Worm (Caenorhabditis elegans) whole organism, early embryonic: ENCODE measurements around the gene ttr-13.

ENCODE experiments used
- B0310.2 ChIP-seq: sonication (generic microtip); optimal IDR thresholded peaks from 2 replicates; lab custom pipeline; 2016; ENCODE audit warnings: mild to moderate bottlenecking, missing genetic modification characterization, missing compliant biosample characterization
- F13C5.2 ChIP-seq: sonication (generic microtip); optimal IDR thresholded peaks from 2 replicates; lab custom pipeline; 2017; ENCODE audit warnings: mild to moderate bottlenecking, missing genetic modification characterization, inconsistent platforms, missing compliant biosample characterization
- aly-1 ChIP-seq: sonication (generic microtip); optimal IDR thresholded peaks from 2 replicates; lab custom pipeline; 2016; ENCODE audit warnings: missing genetic modification characterization, missing compliant biosample characterization
- ama-1 ChIP-seq: fragments of 150-350 bp; optimal IDR thresholded peaks from 2 replicates; lab custom pipeline; 2014
- ceh-13 ChIP-seq: fragments of 200-800 bp; sonication (Bioruptor generic); optimal IDR thresholded peaks from 2 replicates; lab custom pipeline; 2018; ENCODE audit warnings: mild to moderate bottlenecking, missing genetic modification characterization, missing compliant biosample characterization
- ceh-36 ChIP-seq: sonication (generic microtip); optimal IDR thresholded peaks from 2 replicates; lab custom pipeline; 2016; ENCODE audit warnings: missing genetic modification characterization, inconsistent platforms, missing compliant biosample characterization
- ets-7 ChIP-seq: sonication (generic microtip); optimal IDR thresholded peaks from 2 replicates; lab custom pipeline; 2016; ENCODE audit warnings: missing genotype, missing genetic modification characterization, missing compliant biosample characterization
- flt-1 ChIP-seq: fragments of 200-800 bp; sonication (Bioruptor generic); IDR thresholded peaks from 2 replicates; pipeline ENCODE4 v1.3.6; 2022; ENCODE audit warnings: missing genetic modification characterization, missing compliant biosample characterization
- hmbx-1 ChIP-seq: sonication (generic microtip); optimal IDR thresholded peaks from 2 replicates; lab custom pipeline; 2016; ENCODE audit warnings: mild to moderate bottlenecking, missing genetic modification characterization, missing compliant biosample characterization
- hmg-4 ChIP-seq: fragments of 200-800 bp; sonication (Bioruptor generic); optimal IDR thresholded peaks from 2 replicates; lab custom pipeline; 2018; ENCODE audit warnings: mild to moderate bottlenecking, missing genetic modification characterization, missing compliant biosample characterization
- hnd-1 ChIP-seq: sonication (generic microtip); optimal IDR thresholded peaks from 2 replicates; lab custom pipeline; 2016; ENCODE audit warnings: missing genetic modification characterization, missing compliant biosample characterization
- pes-1 ChIP-seq: fragments of 200-800 bp; sonication (Bioruptor generic); IDR thresholded peaks from 2 replicates; pipeline ENCODE4 v1.3.6; 2022; ENCODE audit warnings: missing genetic modification reagents, missing genetic modification characterization, missing compliant biosample characterization
- scrt-1 ChIP-seq: fragments of 200-800 bp; sonication (Bioruptor generic); IDR thresholded peaks from 2 replicates; pipeline ENCODE4 v1.3.6; 2022; ENCODE audit warnings: missing genetic modification characterization, missing compliant biosample characterization
- sea-1 ChIP-seq: fragments of 200-800 bp; sonication (Bioruptor generic); conservative IDR thresholded peaks from 2 replicates; pipeline ENCODE4 v1.3.6; 2022; ENCODE audit warnings: missing genetic modification characterization, missing compliant biosample characterization
- tbx-11 ChIP-seq: fragments of 200-800 bp; sonication (Bioruptor generic); IDR thresholded peaks from 2 replicates; pipeline ENCODE4 v1.3.6; 2022; ENCODE audit warnings: missing genetic modification characterization, missing compliant biosample characterization
- tbx-37 ChIP-seq: fragments of 200-800 bp; sonication (Bioruptor generic); conservative IDR thresholded peaks from 2 replicates; pipeline ENCODE4 v1.3.6; 2022; ENCODE audit warnings: missing genetic modification reagents, missing genetic modification characterization, missing compliant biosample characterization
- tra-4 ChIP-seq: sonication (generic microtip); optimal IDR thresholded peaks from 2 replicates; lab custom pipeline; 2017; ENCODE audit warnings: missing genetic modification characterization, missing compliant biosample characterization

ttr-13 gene

DNA sequence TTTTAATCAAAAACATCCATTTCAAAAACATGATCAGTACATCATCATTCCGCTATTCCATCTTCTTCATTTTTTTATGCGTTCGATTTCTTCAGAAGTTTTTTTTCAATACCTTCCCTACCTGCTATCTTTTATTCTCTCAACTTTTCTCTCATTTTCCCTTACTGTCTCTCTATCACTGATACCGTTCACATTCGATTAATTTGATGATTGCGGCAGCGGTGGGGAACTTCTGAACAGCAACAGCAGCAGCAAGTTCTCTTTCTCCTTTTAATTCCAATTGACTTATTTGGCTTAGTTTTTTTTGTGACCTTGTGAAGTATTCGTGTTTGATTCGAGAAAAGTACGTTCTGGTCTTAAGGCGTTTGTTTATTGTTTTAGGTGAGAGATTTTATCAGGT is 12.1 kb upstream of the ttr-13 start:
- TF ChIP-seq ceh-13 (GFP tag; lab: Kevin White, UChicago), result no peak
- no peak for TF ChIP-seq ama-1 (lab: Kevin White, UChicago)
- no peak for TF ChIP-seq hnd-1 (tag; lab: Kevin White, UChicago)
- no peak for TF ChIP-seq aly-1
- TF ChIP-seq ceh-36, result no peak
- TF ChIP-seq ets-7 (tag; lab: Kevin White, UChicago), result no peak
- TF ChIP-seq scrt-1 (GFP tag; lab: Robert Waterston, UW), result no peak
- TF ChIP-seq B0310.2, result no peak
- TF ChIP-seq flt-1 (GFP tag; lab: Robert Waterston, UW), result no peak
- TF ChIP-seq pes-1 (GFP tag; lab: Robert Waterston, UW), result no peak
- no peak for TF ChIP-seq sea-1
- TF ChIP-seq tra-4 (tag; lab: Kevin White, UChicago), result no peak
- TF ChIP-seq hmg-4 (GFP tag; lab: Kevin White, UChicago), result no peak
- TF ChIP-seq F13C5.2 (tag; lab: Kevin White, UChicago), result no peak
- no peak for TF ChIP-seq tbx-37 (GFP tag; lab: Robert Waterston, UW)
- no peak for TF ChIP-seq tbx-11 (GFP tag; lab: Robert Waterston, UW)
- no peak for TF ChIP-seq hmbx-1 (tag; lab: Kevin White, UChicago)

DNA sequence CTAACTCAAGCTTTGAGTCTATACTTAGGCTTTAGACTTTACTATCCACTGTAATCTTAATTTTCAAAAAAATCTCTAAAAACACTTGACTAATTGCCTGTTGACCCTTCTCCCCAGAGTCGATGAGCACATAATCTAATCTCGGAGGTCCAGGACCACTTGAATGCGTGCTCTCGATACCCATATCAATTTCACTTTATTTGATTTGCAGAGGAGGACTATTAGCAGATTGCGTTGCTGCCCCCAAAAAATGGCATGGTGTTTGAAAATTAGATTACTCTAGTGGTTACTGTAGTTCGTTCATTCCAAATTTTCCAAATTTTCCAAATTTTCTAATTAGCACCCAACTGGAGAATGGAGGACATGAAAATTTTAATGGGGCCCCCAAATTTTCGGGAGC is 8.7 kb upstream of the ttr-13 start:
- TF ChIP-seq tra-4 (tag; lab: Kevin White, UChicago), result no peak
- no peak for TF ChIP-seq aly-1
- TF ChIP-seq tbx-11 (GFP tag; lab: Robert Waterston, UW), result no peak
- TF ChIP-seq scrt-1 (GFP tag; lab: Robert Waterston, UW), result no peak
- TF ChIP-seq F13C5.2 (tag; lab: Kevin White, UChicago), result no peak
- no peak for TF ChIP-seq hnd-1 (tag; lab: Kevin White, UChicago)
- TF ChIP-seq B0310.2, result no peak
- TF ChIP-seq hmg-4 (GFP tag; lab: Kevin White, UChicago), result no peak
- TF ChIP-seq ama-1 (lab: Kevin White, UChicago), result no peak
- no peak for TF ChIP-seq pes-1 (GFP tag; lab: Robert Waterston, UW)
- no peak for TF ChIP-seq ceh-13 (GFP tag; lab: Kevin White, UChicago)
- TF ChIP-seq hmbx-1 (tag; lab: Kevin White, UChicago), result no peak
- TF ChIP-seq sea-1, result no peak
- TF ChIP-seq ceh-36, result no peak
- TF ChIP-seq flt-1 (GFP tag; lab: Robert Waterston, UW), result no peak

DNA sequence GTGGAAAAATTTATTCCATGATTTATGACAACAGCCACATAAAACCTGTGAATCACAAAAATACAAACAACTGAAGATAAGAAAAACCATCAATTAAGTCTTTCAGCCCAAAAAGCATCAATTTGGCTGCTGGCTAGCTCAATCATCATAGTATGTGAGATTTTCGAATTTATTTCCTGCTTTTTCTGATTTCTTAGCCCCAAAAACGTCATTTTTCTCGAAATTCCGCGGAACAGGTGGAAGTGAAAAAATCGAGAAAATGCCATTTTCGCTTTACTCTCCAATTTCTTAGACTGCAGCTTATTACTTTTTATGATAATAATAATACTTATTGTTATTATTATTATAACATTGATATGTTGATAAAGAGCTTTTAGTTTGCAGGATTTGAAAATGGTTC is 5.1 kb upstream of the ttr-13 start, which contains the start of gene srxa-15:
Gene srxa-15 (plus strand): TSS at position 301 of the 400 bp plus-strand sequence.
- TF ChIP-seq hmg-4 (GFP tag; lab: Kevin White, UChicago) (no peak), tbx-37 (GFP tag; lab: Robert Waterston, UW) (no peak), ceh-36 (no peak), pes-1 (GFP tag; lab: Robert Waterston, UW) (no peak), ceh-13 (GFP tag; lab: Kevin White, UChicago) (no peak), hmbx-1 (tag; lab: Kevin White, UChicago) (no peak), hnd-1 (tag; lab: Kevin White, UChicago) (no peak), tra-4 (tag; lab: Kevin White, UChicago) (no peak), scrt-1 (GFP tag; lab: Robert Waterston, UW) (no peak), ama-1 (lab: Kevin White, UChicago) (no peak), tbx-11 (GFP tag; lab: Robert Waterston, UW) (no peak)

ce11 chrV:20639294-20639693 is 2.5 kb upstream of the ttr-13 start, which contains the start of gene srxa-14:
srxa-14 (plus strand) TSS chrV:20639594.
- TF ChIP-seq tra-4 (tag; lab: Kevin White, UChicago), result no peak
- TF ChIP-seq tbx-11 (GFP tag; lab: Robert Waterston, UW), result no peak
- no peak for TF ChIP-seq pes-1 (GFP tag; lab: Robert Waterston, UW)
- no peak for TF ChIP-seq F13C5.2 (tag; lab: Kevin White, UChicago)
- no peak for TF ChIP-seq ets-7 (tag; lab: Kevin White, UChicago)
- no peak for TF ChIP-seq B0310.2
- no peak for TF ChIP-seq scrt-1 (GFP tag; lab: Robert Waterston, UW)
- TF ChIP-seq ama-1 (lab: Kevin White, UChicago), result no peak
- TF ChIP-seq hmbx-1 (tag; lab: Kevin White, UChicago), result no peak
- no peak for TF ChIP-seq flt-1 (GFP tag; lab: Robert Waterston, UW)
- no peak for TF ChIP-seq hnd-1 (tag; lab: Kevin White, UChicago)
- no peak for TF ChIP-seq sea-1
- no peak for TF ChIP-seq ceh-13 (GFP tag; lab: Kevin White, UChicago)
- no peak for TF ChIP-seq ceh-36
- no peak for TF ChIP-seq aly-1
- TF ChIP-seq hmg-4 (GFP tag; lab: Kevin White, UChicago), result no peak
- TF ChIP-seq tbx-37 (GFP tag; lab: Robert Waterston, UW), result no peak

DNA sequence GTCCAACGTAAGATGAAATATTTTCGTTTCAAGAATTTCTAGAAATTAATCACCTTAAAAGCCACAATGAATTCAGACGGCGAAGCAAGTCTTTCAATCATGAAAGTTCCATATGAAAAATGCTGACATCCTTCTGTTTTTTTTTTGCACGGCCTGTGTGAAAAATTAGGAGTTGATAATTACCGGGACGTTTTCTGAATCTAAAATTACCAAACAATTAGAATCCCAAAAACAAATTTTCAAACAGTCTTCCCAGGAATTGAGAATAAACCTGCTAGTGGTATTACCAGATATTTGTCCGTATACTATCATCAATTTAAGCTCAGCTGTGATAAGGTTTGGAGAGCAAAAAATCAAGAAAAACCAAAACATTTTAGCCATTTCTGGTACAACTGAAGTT is 1.6 kb upstream of the ttr-13 start, which contains the start of gene Y44A6B.3:
Gene Y44A6B.3 (minus strand): TSS at position 101 of the 400 bp plus-strand sequence.
- TF ChIP-seq tra-4 (tag; lab: Kevin White, UChicago), result no peak
- TF ChIP-seq ets-7 (tag; lab: Kevin White, UChicago), result no peak
- TF ChIP-seq B0310.2, result no peak
- no peak for TF ChIP-seq ceh-13 (GFP tag; lab: Kevin White, UChicago)
- TF ChIP-seq hmbx-1 (tag; lab: Kevin White, UChicago), result no peak

DNA sequence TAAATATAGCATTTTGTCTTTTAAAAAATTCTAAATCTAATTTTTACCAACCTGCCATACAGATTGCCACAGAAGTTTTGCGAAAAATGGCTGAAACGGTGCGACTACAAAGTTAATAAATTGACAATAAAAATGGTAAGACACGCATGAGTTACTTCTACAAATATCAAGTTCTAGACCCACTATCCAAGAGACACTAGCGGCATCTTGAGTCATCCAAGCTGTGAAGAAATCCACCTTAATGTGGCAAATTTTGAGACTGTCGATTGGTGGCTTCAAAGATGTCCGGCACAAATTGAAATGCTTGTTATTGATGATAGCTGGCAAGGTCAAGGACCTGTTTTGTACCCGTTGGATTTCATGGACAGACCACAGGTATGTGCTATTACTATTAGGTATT is 2.4 kb downstream of the ttr-13 start, which contains the start of gene F46B3.16:
Gene F46B3.16 (plus strand): TSS at position 301 of the 400 bp plus-strand sequence.
- TF ChIP-seq tbx-37 (GFP tag; lab: Robert Waterston, UW) (no peak), hmg-4 (GFP tag; lab: Kevin White, UChicago) (no peak), pes-1 (GFP tag; lab: Robert Waterston, UW) (no peak), sea-1 (no peak), flt-1 (GFP tag; lab: Robert Waterston, UW) (no peak), tra-4 (tag; lab: Kevin White, UChicago) (no peak), tbx-11 (GFP tag; lab: Robert Waterston, UW) (no peak), aly-1 (no peak), ceh-36 (no peak), ceh-13 (GFP tag; lab: Kevin White, UChicago) (no peak), B0310.2 (no peak), ama-1 (lab: Kevin White, UChicago) (no peak), hmbx-1 (tag; lab: Kevin White, UChicago) (no peak), F13C5.2 (tag; lab: Kevin White, UChicago) (no peak), scrt-1 (GFP tag; lab: Robert Waterston, UW) (no peak), ets-7 (tag; lab: Kevin White, UChicago) (no peak), hnd-1 (tag; lab: Kevin White, UChicago) (no peak)
